Fruit fly (Drosophila melanogaster) whole organism, larva: Measurements from ENCODE around the gene lmgA.

Source experiments
- noc ChIP-seq: fragments of 200-800 bp; sonication (Bioruptor generic); optimal IDR thresholded peaks from 3 replicates; lab custom pipeline; 2019; ENCODE audit warnings: missing biosample characterization, mild to moderate bottlenecking, missing genetic modification characterization, moderate library complexity

Gene lmgA

dm6 chr2L:8514748-8515147 lies 13.7 kb downstream of the lmgA start, which contains the start of the genes CG13097 and PIG-U:
Gene CG13097, minus strand, starts transcription at chr2L:8514868.
Gene PIG-U, plus strand, starts transcription at chr2L:8515096.
- TF ChIP-seq noc: no peak

DNA sequence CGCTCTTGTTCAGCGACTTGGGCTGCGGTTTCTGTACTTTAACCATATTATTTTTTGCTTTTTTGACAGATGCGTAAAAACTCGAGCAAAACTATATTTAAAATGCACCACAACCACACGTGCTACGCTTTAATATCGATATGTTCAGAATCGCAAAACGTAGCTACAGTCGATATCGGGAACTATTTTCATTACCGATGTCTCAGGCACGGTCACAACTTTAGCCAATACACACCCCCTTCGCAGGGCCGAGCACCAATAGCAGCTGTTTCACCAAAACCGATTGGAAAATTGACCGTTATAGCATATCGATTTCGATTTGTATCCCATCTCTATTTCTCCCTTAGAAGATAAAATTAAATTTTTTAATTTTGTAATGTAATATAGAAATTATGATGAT lies 16.7 kb downstream of the lmgA start, which contains the start of gene CG13096:
TSS of gene CG13096 (minus strand) at position 144 of the 400 bp plus-strand sequence.
- no peak for TF ChIP-seq noc

DNA sequence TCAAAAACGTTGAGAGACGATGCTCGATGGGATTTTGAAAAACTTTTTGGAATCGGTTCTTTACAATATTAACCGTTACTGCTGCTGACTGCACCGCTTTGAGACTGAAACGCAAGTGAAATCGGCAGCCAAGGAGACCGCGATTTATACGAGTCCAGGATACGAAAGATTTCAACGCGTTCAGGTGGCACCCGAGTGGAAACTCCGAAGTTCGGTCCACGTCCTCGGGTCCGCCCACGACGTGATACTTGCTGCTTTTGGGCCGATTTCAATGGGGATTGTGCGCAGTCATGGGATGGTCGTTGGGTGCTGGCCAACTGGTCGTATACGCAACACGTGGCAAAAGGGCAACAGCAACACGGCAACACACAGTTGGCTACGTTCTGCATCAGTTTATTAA lies 21.7 kb downstream of the lmgA start, which contains the start of gene Dh31:
TSS of gene Dh31 (minus strand) at position 117 of the 400 bp plus-strand sequence.
- no peak for TF ChIP-seq noc

DNA sequence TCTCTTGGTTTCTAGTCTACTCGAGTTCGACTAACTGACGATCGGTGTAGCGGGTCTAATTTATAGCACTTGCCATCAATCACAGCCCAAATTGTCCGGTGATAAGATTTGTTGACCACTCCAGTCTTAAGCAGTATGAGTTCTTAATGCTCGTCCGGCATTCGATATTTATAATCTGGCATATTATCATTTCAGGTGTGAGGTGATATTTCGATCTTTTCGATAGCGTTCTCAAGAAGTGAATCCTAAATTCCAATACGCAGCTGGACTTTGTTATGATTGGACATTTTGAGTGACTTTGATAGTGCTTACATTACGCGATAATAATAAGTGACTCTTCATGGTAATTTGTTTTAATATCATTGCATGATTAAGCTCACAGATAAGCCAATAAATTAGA lies 32.1 kb downstream of the lmgA start, which contains the start of gene Bace:
TSS of gene Bace (minus strand) at position 39 of the 400 bp plus-strand sequence.
- TF ChIP-seq noc: no peak

dm6 chr2L:8490439-8490838 lies 38.0 kb downstream of the lmgA start, which contains the start of gene CG43400:
Gene CG43400, plus strand, starts transcription at chr2L:8490739.
- TF ChIP-seq noc: no peak

dm6 chr2L:8488735-8489134 lies 39.7 kb downstream of the lmgA start, which contains the start of gene CG13088:
Gene CG13088, plus strand, starts transcription at chr2L:8488981.
- no peak for TF ChIP-seq noc

DNA sequence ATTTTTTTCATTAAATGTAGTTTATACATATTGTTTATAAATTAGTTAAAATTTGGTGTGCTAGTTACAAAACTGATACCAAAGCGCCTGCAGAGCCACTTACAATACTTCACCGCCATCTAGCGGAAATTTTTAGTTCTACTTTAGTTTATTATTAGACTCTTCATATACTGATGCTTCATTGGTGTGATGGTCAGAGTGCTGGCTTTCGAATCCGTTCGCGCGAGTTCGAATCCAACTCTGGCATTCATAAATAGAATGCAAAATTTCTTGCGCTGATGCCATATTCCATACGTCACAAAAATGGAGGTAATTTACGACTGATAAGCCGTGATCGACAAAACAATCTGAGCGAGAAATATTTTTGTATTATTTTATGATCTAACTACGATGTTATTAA lies 42.9 kb downstream of the lmgA start:
- no peak for TF ChIP-seq noc

DNA sequence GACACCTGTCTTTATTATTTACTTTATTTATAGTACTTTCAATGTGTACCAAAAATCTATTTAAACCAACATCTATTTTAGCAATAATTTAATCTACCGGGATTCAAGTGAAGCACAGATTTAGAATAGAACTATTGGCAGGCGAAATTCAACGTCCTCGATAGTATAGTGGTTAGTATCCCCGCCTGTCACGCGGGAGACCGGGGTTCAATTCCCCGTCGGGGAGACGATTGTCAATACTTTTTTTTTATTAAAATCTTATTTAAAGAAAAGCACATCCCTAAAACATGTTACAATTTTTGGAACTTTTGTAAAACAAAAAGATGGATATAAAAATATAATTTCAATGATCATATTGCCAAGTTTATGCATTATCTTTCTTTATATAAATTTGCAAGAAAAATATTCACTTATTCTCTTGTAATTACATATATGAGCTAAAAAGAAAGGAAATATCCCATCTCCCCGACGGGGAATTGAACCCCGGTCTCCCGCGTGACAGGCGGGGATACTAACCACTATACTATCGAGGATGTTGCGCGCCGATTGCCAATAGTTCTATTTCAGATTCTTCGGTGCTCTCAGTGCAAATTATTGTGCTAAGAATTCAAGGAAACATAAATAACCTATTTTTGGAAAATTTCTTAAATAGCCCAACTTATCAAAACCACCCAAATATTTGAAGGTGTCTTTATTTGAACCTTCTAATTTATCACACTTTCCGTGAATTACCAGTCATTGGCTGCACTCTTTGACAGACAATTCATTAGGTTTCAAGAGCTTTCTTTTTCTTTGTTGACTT lies 46.6 kb downstream of the lmgA start, which contains the start of gene CG43796:
TSS of gene CG43796 (plus strand) at position 752 of the 802 bp plus-strand sequence.
- TF ChIP-seq noc: no peak

dm6 chr2L:8480825-8481224 lies 47.6 kb downstream of the lmgA start:
- TF ChIP-seq noc: peak; percentile 3

dm6 chr2L:8478911-8479706 lies 49.3 kb downstream of the lmgA start:
- no peak for TF ChIP-seq noc

- no peak for TF ChIP-seq noc
Measured at dm6 chr2L:8478379-8478778, 50.0 kb downstream of the lmgA start.

DNA sequence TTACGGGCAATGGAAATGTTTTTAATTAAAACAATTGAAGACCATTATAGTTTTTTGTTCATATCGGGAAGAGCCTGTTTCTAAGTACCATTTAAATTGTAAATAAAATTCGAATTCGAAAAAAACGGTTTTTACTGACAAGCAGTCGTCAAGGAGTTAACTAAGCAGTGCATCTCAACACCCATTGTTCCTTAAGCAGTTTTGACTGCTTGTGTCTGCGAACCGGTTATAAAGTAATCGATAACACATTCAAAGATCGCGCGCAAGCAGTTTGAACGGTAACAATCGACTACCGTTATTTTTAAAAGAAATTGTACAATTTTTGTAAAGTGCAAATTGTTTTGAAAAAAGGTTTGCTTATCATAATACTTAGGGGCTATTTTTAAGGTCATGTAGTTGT lies 50.4 kb downstream of the lmgA start:
- TF ChIP-seq noc: no peak

DNA sequence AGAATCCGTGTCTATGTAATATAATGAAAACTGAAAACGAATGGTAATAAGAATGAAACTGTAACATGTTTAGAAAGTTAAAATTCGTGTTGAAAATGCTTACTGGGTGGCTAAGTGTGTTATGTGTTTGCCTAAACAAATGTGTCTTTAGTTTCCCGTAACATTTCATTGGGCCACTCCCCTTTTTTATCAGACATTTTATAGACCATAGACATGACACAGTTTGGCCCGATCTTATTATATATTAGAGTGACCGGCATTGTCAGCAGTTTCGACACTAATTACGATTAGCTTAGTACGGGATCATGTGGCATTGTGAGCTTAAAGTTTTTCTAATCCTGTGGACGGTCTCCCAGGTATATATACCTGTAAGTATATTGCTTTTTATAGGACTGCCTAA lies 51.4 kb downstream of the lmgA start, which contains the start of gene CheA29a:
TSS of gene CheA29a (plus strand) at position 301 of the 400 bp plus-strand sequence.
- TF ChIP-seq noc: no peak
